7 worm cellular contexts compared by ENCODE assay signal in genomic region chrIV:1454194-1454593, ce11.
TF ChIP-seq lines count a peak whose summit lies in the region.

No protein-coding gene starts in this region.

TF ChIP-seq in whole organism, L1 larva, 84 proteins besides CTCF, POLR2A, EP300 and RAD21 (continues in another document):
- TF ChIP-seq xbp-1 (tag; optimal IDR thresholded peaks at IDR 0.05; lab: Kevin White, UChicago) = no peak
- no peak for TF ChIP-seq ztf-11 (tag; optimal IDR thresholded peaks at IDR 0.05; lab: Kevin White, UChicago)
- TF ChIP-seq nhr-20 (tag; optimal IDR thresholded peaks at IDR 0.05; lab: Kevin White, UChicago) = peak; percentile 76
- TF ChIP-seq dpl-1 (GFP tag; optimal IDR thresholded peaks at IDR 0.05; lab: Kevin White, UChicago) = peak in 1 of 3 experiments; percentile 2
- TF ChIP-seq dsc-1 (tag; optimal IDR thresholded peaks at IDR 0.05; lab: Kevin White, UChicago) = no peak
- TF ChIP-seq ztf-4 (tag; optimal IDR thresholded peaks at IDR 0.05; lab: Kevin White, UChicago) = no peak
- TF ChIP-seq ama-1 (optimal IDR thresholded peaks at IDR 0.05; lab: Kevin White, UChicago) = no peak
- peak in 1 of 2 experiments; percentile 26 for TF ChIP-seq lsy-2 (tag; optimal IDR thresholded peaks at IDR 0.05; lab: Kevin White, UChicago)
- TF ChIP-seq sup-37 (GFP tag; optimal IDR thresholded peaks at IDR 0.05; lab: Kevin White, UChicago) = no peak
- no peak for TF ChIP-seq aly-2 (tag; optimal IDR thresholded peaks at IDR 0.05; lab: Kevin White, UChicago)
- TF ChIP-seq lin-35 (GFP tag; optimal IDR thresholded peaks at IDR 0.05; lab: Kevin White, UChicago) = peak in 1 of 2 experiments; percentile 76
- TF ChIP-seq snu-23 (GFP tag; optimal IDR thresholded peaks at IDR 0.05; lab: Kevin White, UChicago) = peak; percentile 54
- peak; percentile 61 for TF ChIP-seq nhr-19 (GFP tag; conservative IDR thresholded peaks at IDR 0.05; lab: Robert Waterston, UW)

TF ChIP-seq in whole organism, L2 larva, 48 proteins besides CTCF, POLR2A, EP300 and RAD21 (continues in another document):
- TF ChIP-seq dmd-4 (tag; optimal IDR thresholded peaks at IDR 0.05; lab: Kevin White, UChicago) (no peak), snpc-4 (tag; optimal IDR thresholded peaks at IDR 0.05; lab: Kevin White, UChicago) (no peak), skn-1 (tag; optimal IDR thresholded peaks at IDR 0.05; lab: Kevin White, UChicago) (peak; percentile 37), elt-3 (tag; optimal IDR thresholded peaks at IDR 0.05; lab: Kevin White, UChicago) (no peak), nhr-129 (tag; optimal IDR thresholded peaks at IDR 0.05; lab: Kevin White, UChicago) (peak; percentile 41), fos-1 (tag; optimal IDR thresholded peaks at IDR 0.05; lab: Kevin White, UChicago) (peak; percentile 70), nhr-11 (tag; optimal IDR thresholded peaks at IDR 0.05; lab: Kevin White, UChicago) (no peak), nhr-77 (tag; optimal IDR thresholded peaks at IDR 0.05; lab: Kevin White, UChicago) (no peak), aly-2 (tag; optimal IDR thresholded peaks at IDR 0.05; lab: Kevin White, UChicago) (no peak), crh-2 (tag; optimal IDR thresholded peaks at IDR 0.05; lab: Kevin White, UChicago) (peak; percentile 93), ceh-82 (tag; optimal IDR thresholded peaks at IDR 0.05; lab: Kevin White, UChicago) (no peak), sma-9 (GFP tag; optimal IDR thresholded peaks at IDR 0.05; lab: Kevin White, UChicago) (peak; percentile 82), sma-9 (tag; optimal IDR thresholded peaks at IDR 0.05; lab: Kevin White, UChicago) (no peak), mdl-1 (tag; optimal IDR thresholded peaks at IDR 0.05; lab: Kevin White, UChicago) (peak in 1 of 2 experiments; percentile 12)

TF ChIP-seq in whole organism, L3 larva, 47 proteins besides CTCF, POLR2A, EP300 and RAD21 (continues in another document):
- TF ChIP-seq egl-5 (tag; optimal IDR thresholded peaks at IDR 0.05; lab: Kevin White, UChicago) (no peak), ama-1 (optimal IDR thresholded peaks at IDR 0.05; lab: Kevin White, UChicago) (peak; percentile 18), nhr-25 (tag; optimal IDR thresholded peaks at IDR 0.05; lab: Kevin White, UChicago) (peak; percentile 73), snpc-4 (tag; optimal IDR thresholded peaks at IDR 0.05; lab: Kevin White, UChicago) (no peak), pha-4 (tag; optimal IDR thresholded peaks at IDR 0.05; lab: Kevin White, UChicago) (peak; percentile 72), ceh-28 (tag; optimal IDR thresholded peaks at IDR 0.05; lab: Kevin White, UChicago) (no peak), nhr-43 (tag; optimal IDR thresholded peaks at IDR 0.05; lab: Kevin White, UChicago; ENCODE audit: poor library complexity, severe bottlenecking) (peak; percentile 48), ztf-11 (tag; optimal IDR thresholded peaks at IDR 0.05; lab: Kevin White, UChicago) (no peak), ZK546.5 (tag; optimal IDR thresholded peaks at IDR 0.05; lab: Kevin White, UChicago) (no peak), nhr-28 (tag; optimal IDR thresholded peaks at IDR 0.05; lab: Kevin White, UChicago) (no peak), eor-1 (tag; optimal IDR thresholded peaks at IDR 0.05; lab: Kevin White, UChicago) (no peak), ztf-4 (tag; optimal IDR thresholded peaks at IDR 0.05; lab: Kevin White, UChicago) (no peak), egl-27 (tag; optimal IDR thresholded peaks at IDR 0.05; lab: Kevin White, UChicago) (no peak), nhr-76 (tag; optimal IDR thresholded peaks at IDR 0.05; lab: Kevin White, UChicago) (no peak)

TF ChIP-seq in whole organism, L4 larva, 104 proteins besides CTCF, POLR2A, EP300 and RAD21 (continues in another document):
- peak; percentile 86 for TF ChIP-seq hlh-30 (tag; optimal IDR thresholded peaks at IDR 0.05; lab: Kevin White, UChicago; ENCODE audit: insufficient read depth)
- TF ChIP-seq nhr-48 (tag; optimal IDR thresholded peaks at IDR 0.05; lab: Kevin White, UChicago) = peak; percentile 80
- TF ChIP-seq tra-1 (GFP tag; IDR thresholded peaks at IDR 0.05; lab: Robert Waterston, UW) = peak; percentile 32; the same call in 1 of the 2 replicates
- no peak for TF ChIP-seq daf-12 (tag; optimal IDR thresholded peaks at IDR 0.05; lab: Kevin White, UChicago)
- peak; percentile 98 for TF ChIP-seq nhr-28 (tag; optimal IDR thresholded peaks at IDR 0.05; lab: Kevin White, UChicago)
- TF ChIP-seq mxl-2 (GFP tag; conservative IDR thresholded peaks at IDR 0.05; lab: Robert Waterston, UW) = peak; percentile 97
- no peak for TF ChIP-seq ztf-11 (tag; optimal IDR thresholded peaks at IDR 0.05; lab: Kevin White, UChicago)
- peak; percentile 60 for TF ChIP-seq mes-2 (tag; optimal IDR thresholded peaks at IDR 0.05; lab: Kevin White, UChicago; ENCODE audit: poor library complexity, severe bottlenecking)
- peak; percentile 33 for TF ChIP-seq rbr-2 (tag; optimal IDR thresholded peaks at IDR 0.05; lab: Kevin White, UChicago)
- TF ChIP-seq lin-38 (GFP tag; IDR thresholded peaks at IDR 0.05; lab: Robert Waterston, UW) = peak; percentile 31; the same call in 1 of the 2 replicates
- peak in 1 of 2 experiments; percentile 99 for TF ChIP-seq unc-62 (GFP tag; optimal IDR thresholded peaks at IDR 0.05 in 1 of 2; lab: Kevin White, UChicago)
- TF ChIP-seq unc-62 (tag; optimal IDR thresholded peaks at IDR 0.05; lab: Kevin White, UChicago) = no peak
- TF ChIP-seq pqm-1 (tag; optimal IDR thresholded peaks at IDR 0.05; lab: Kevin White, UChicago) = peak; percentile 17

TF ChIP-seq in whole organism, late embryonic, 69 proteins besides CTCF, POLR2A, EP300 and RAD21:
- TF ChIP-seq pha-2 (tag; optimal IDR thresholded peaks at IDR 0.05; lab: Kevin White, UChicago) (no peak), pha-4 (tag; optimal IDR thresholded peaks at IDR 0.05; lab: Kevin White, UChicago) (no peak), pros-1 (tag; optimal IDR thresholded peaks at IDR 0.05; lab: Kevin White, UChicago) (no peak), elt-2 (tag; optimal IDR thresholded peaks at IDR 0.05; lab: Kevin White, UChicago) (peak; percentile 70), pat-9 (tag; optimal IDR thresholded peaks at IDR 0.05; lab: Kevin White, UChicago) (no peak)

TF ChIP-seq in whole organism, mixed stage, embryonic, 35 proteins besides CTCF, POLR2A, EP300 and RAD21:
- TF ChIP-seq mep-1 (tag; optimal IDR thresholded peaks at IDR 0.05; lab: Kevin White, UChicago) (no peak), nhr-28 (tag; optimal IDR thresholded peaks at IDR 0.05; lab: Kevin White, UChicago) (peak; percentile 13)

TF ChIP-seq in whole organism, young adult, 124 proteins besides CTCF, POLR2A, EP300 and RAD21:
- TF ChIP-seq ztf-26 (tag; optimal IDR thresholded peaks at IDR 0.05; lab: Kevin White, UChicago) (peak; percentile 2), tbp1 (GFP tag; optimal IDR thresholded peaks at IDR 0.05; lab: Kevin White, UChicago) (peak; percentile 39), B0336.3 (GFP tag; IDR thresholded peaks at IDR 0.05; lab: Robert Waterston, UW) (0 out of 2 replicates have a peak, but pooled peaks have one; percentile 15), ztf-25 (GFP tag; IDR thresholded peaks at IDR 0.05; lab: Robert Waterston, UW) (no peak), madf-10 (tag; optimal IDR thresholded peaks at IDR 0.05; lab: Kevin White, UChicago) (no peak), somi-1 (GFP tag; optimal IDR thresholded peaks at IDR 0.05; lab: Kevin White, UChicago) (peak; percentile 5), bed-1 (GFP tag; IDR thresholded peaks at IDR 0.05; lab: Robert Waterston, UW) (no peak), B0035.1 (tag; optimal IDR thresholded peaks at IDR 0.05; lab: Kevin White, UChicago) (no peak), cebp-1 (GFP tag; IDR thresholded peaks at IDR 0.05; lab: Robert Waterston, UW) (no peak), cebp-1 (tag; optimal IDR thresholded peaks at IDR 0.05; lab: Kevin White, UChicago) (peak; percentile 24), aptf-2 (GFP tag; conservative IDR thresholded peaks at IDR 0.05; lab: Robert Waterston, UW) (no peak), K12H6.12 (tag; optimal IDR thresholded peaks at IDR 0.05; lab: Kevin White, UChicago) (no peak), nhr-179 (tag; optimal IDR thresholded peaks at IDR 0.05; lab: Kevin White, UChicago) (no peak), fkh-3 (tag; optimal IDR thresholded peaks at IDR 0.05; lab: Kevin White, UChicago) (no peak), snpc-3.4 (tag; optimal IDR thresholded peaks at IDR 0.05; lab: Kevin White, UChicago) (no peak), Y95B8A.8 (GFP tag; IDR thresholded peaks at IDR 0.05; lab: Robert Waterston, UW) (0 out of 2 replicates have a peak, but pooled peaks have one; percentile 22), hmg-1.2 (GFP tag; IDR thresholded peaks at IDR 0.05; lab: Robert Waterston, UW) (peak; percentile 5; the same call in 1 of the 2 replicates), let-607 (tag; optimal IDR thresholded peaks at IDR 0.05; lab: Kevin White, UChicago) (peak in 1 of 2 experiments; percentile 56), egl-18 (GFP tag; IDR thresholded peaks at IDR 0.05; lab: Robert Waterston, UW) (no peak), nhr-120 (GFP tag; IDR thresholded peaks at IDR 0.05; lab: Robert Waterston, UW) (no peak), atf-7 (tag; optimal IDR thresholded peaks at IDR 0.05; lab: Kevin White, UChicago) (peak; percentile 67), lir-1 (GFP tag; conservative IDR thresholded peaks at IDR 0.05; lab: Robert Waterston, UW) (no peak), nhr-80 (tag; optimal IDR thresholded peaks at IDR 0.05; lab: Kevin White, UChicago) (peak; percentile 65), athp-1 (tag; optimal IDR thresholded peaks at IDR 0.05; lab: Kevin White, UChicago) (no peak), lin-40 (tag; optimal IDR thresholded peaks at IDR 0.05; lab: Kevin White, UChicago) (peak; percentile 33)
